Fruit fly (Drosophila melanogaster): ENCODE results near the gene Npc2d.
A peak's percentile ranks its signal among the peaks of the same experiment; 100 is the strongest.

Gene Npc2d

DNA sequence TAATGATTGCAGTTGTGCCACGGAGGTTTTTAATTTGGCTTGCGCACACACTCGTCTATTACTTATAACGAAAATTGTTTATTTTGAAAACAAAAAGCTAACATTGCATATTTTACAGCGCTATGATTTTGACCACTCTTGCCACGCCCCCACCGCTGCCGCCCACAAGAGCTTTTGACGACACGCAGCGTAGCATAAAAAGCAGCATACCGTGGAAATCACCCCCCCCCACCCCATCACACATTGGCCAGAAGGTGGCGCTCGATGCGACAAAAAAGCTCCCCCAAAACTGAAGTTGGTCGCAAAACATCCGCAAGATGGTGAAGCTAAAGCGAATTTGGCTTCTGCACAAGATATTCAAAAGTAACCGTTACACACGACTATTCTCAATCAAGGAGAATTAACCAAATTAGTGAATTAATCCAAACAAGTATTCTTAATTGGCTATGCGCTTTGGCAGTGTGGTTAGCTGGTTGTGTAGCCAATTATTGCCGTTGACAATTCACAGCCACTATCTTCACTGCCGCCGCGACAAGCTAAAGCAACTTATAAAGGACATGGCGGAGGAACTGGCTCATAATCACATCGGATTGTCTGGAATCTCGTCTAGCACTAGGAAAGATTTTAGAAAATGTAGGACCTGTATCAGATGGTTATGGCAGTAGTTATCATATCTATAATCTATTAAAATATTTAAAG, 44.8 kb upstream of the Npc2d start (continued):
- TF ChIP-seq Abd-B (GFP tag; optimal IDR thresholded peaks at IDR 0.05) (no peak), HLH3B (GFP tag; IDR thresholded peaks at IDR 0.05) (peak; percentile 65), CG12744 (GFP tag; optimal IDR thresholded peaks at IDR 0.05) (no peak), CG10462 (GFP tag; optimal IDR thresholded peaks at IDR 0.05) (no peak), ems (GFP tag; optimal IDR thresholded peaks at IDR 0.05) (no peak), pb (GFP tag; optimal IDR thresholded peaks at IDR 0.05) (no peak), Mad (GFP tag; optimal IDR thresholded peaks at IDR 0.05) (no peak), CG32767 (GFP tag; IDR thresholded peaks at IDR 0.05) (no peak), Hr39 (optimal IDR thresholded peaks at IDR 0.05) (no peak), CG43689 (GFP tag; IDR thresholded peaks at IDR 0.05) (no peak), bcd (GFP tag; optimal IDR thresholded peaks at IDR 0.05) (peak; percentile 52), Trl (optimal IDR thresholded peaks at IDR 0.05) (no peak), Trl (GFP tag; optimal IDR thresholded peaks at IDR 0.05) (peak; percentile 52), CG9437 (GFP tag; optimal IDR thresholded peaks at IDR 0.05) (no peak), CG6689 (GFP tag; IDR thresholded peaks at IDR 0.05) (no peak), CG1024 (GFP tag; IDR thresholded peaks at IDR 0.05) (no peak), CG32772 (GFP tag; IDR thresholded peaks at IDR 0.05) (peak; percentile 32; the same call in 1 of the 2 replicates), dm (GFP tag; optimal IDR thresholded peaks at IDR 0.05) (no peak), CG30020 (tag; optimal IDR thresholded peaks at IDR 0.05) (no peak), CG17186 (GFP tag; optimal IDR thresholded peaks at IDR 0.05) (no peak), zen2 (GFP tag; IDR thresholded peaks at IDR 0.05; ENCODE audit: partially characterized antibody) (no peak), sob (GFP tag; IDR thresholded peaks at IDR 0.05) (peak; percentile 39; the same call in 1 of the 2 replicates), Kr (GFP tag; optimal IDR thresholded peaks at IDR 0.05) (no peak), CG6654 (GFP tag; optimal IDR thresholded peaks at IDR 0.05) (no peak), sqz (GFP tag; optimal IDR thresholded peaks at IDR 0.05) (no peak), slou (GFP tag; optimal IDR thresholded peaks at IDR 0.05) (no peak), pan (optimal IDR thresholded peaks at IDR 0.05) (no peak), pan (GFP tag; optimal IDR thresholded peaks at IDR 0.05 in 1 of 2, IDR thresholded peaks at IDR 0.05 in 1 of 2) (peak in 1 of 2 experiments; percentile 34), exex (tag; optimal IDR thresholded peaks at IDR 0.05) (no peak), CG14050 (GFP tag; IDR thresholded peaks at IDR 0.05) (no peak), CG7271 (tag; optimal IDR thresholded peaks at IDR 0.05) (no peak), chinmo (GFP tag; IDR thresholded peaks at IDR 0.05; ENCODE audit: partially characterized antibody) (peak; percentile 82; the same call in 2 of the 4 replicates), GATAe (GFP tag; conservative IDR thresholded peaks at IDR 0.05) (no peak), vfl (GFP tag; optimal IDR thresholded peaks at IDR 0.05) (no peak), Bgb (GFP tag; IDR thresholded peaks at IDR 0.05; ENCODE audit: partially characterized antibody) (peak; percentile 56; the same call in 1 of the 2 replicates), slbo (GFP tag; IDR thresholded peaks at IDR 0.05) (peak; percentile 74), B-H2 (GFP tag; optimal IDR thresholded peaks at IDR 0.05) (peak; percentile 81), tio (GFP tag; optimal IDR thresholded peaks at IDR 0.05) (no peak), CG17802 (tag; optimal IDR thresholded peaks at IDR 0.05) (no peak), Aef1 (GFP tag; IDR thresholded peaks at IDR 0.05) (0 out of 3 replicates have a peak, but pooled peaks have one; percentile 35), BEAF-32 (GFP tag; optimal IDR thresholded peaks at IDR 0.05) (no peak), CG10565 (GFP tag; optimal IDR thresholded peaks at IDR 0.05) (no peak), CG3726 (GFP tag; IDR thresholded peaks at IDR 0.05) (no peak), CG6765 (GFP tag; optimal IDR thresholded peaks at IDR 0.05) (no peak), MBD-R2 (GFP tag; IDR thresholded peaks at IDR 0.05) (no peak), CG1832 (GFP tag; optimal IDR thresholded peaks at IDR 0.05) (no peak), shn (GFP tag; optimal IDR thresholded peaks at IDR 0.05) (no peak), Ets97D (GFP tag; optimal IDR thresholded peaks at IDR 0.05) (peak; percentile 28), CG34422 (GFP tag; IDR thresholded peaks at IDR 0.05) (no peak), sisA (GFP tag; IDR thresholded peaks at IDR 0.05) (peak; percentile 56), Hsf (GFP tag; optimal IDR thresholded peaks at IDR 0.05) (no peak)
